Worm (Caenorhabditis elegans) whole organism, L4 larva: ENCODE measurements around the gene C43H6.12.

ENCODE experiments used
- F37D6.2 ChIP-seq: sonication (generic microtip); optimal IDR thresholded peaks from 2 replicates; lab custom pipeline; 2016; ENCODE audit warnings: mild to moderate bottlenecking, missing genetic modification characterization, missing compliant biosample characterization
- F44E2.7 ChIP-seq: fragments of 200-800 bp; sonication (Bioruptor generic); IDR thresholded peaks from 2 replicates; pipeline ENCODE4 v2.1.2; 2022; ENCODE audit warnings: missing genetic modification characterization, missing compliant biosample characterization
- F49E8.2 ChIP-seq: sonication (generic microtip); optimal IDR thresholded peaks from 2 replicates; lab custom pipeline; 2016; ENCODE audit warnings: missing compliant biosample characterization, mild to moderate bottlenecking, missing genetic modification characterization, borderline replicate concordance
- R02D3.7 ChIP-seq: fragments of 150-350 bp; sonication (generic microtip); optimal IDR thresholded peaks from 3 replicates; lab custom pipeline; 2014; ENCODE audit warnings: missing biosample characterization, missing genetic modification characterization
- Y105C5A.15 ChIP-seq: fragments of 200-800 bp; sonication (Bioruptor generic); IDR thresholded peaks from 2 replicates; pipeline ENCODE4 v1.3.6; 2022; ENCODE audit warnings: missing genetic modification characterization, missing compliant biosample characterization
- Y48G9A.11 ChIP-seq: fragments of 200-800 bp; sonication (Bioruptor generic); IDR thresholded peaks from 2 replicates; pipeline ENCODE4 v1.3.6; 2022; ENCODE audit warnings: missing genetic modification reagents, missing genetic modification characterization, missing compliant biosample characterization
- aha-1 ChIP-seq: fragments of 150-350 bp; peaks from one replicate; lab custom pipeline; 2014; ENCODE audit warnings: missing biosample characterization, missing genetic modification characterization
- aly-2 ChIP-seq: sonication (generic microtip); optimal IDR thresholded peaks from 2 replicates; lab custom pipeline; 2018; ENCODE audit warnings: missing biosample characterization, missing genetic modification characterization
- ama-1 ChIP-seq: fragments of 150-350 bp; optimal IDR thresholded peaks from 2 replicates; lab custom pipeline; 2014; ENCODE audit warnings: inconsistent platforms, mixed read lengths
- ceh-28 ChIP-seq: fragments of 150-350 bp; optimal IDR thresholded peaks from 2 replicates; lab custom pipeline; 2014; ENCODE audit warnings: missing biosample characterization, missing genetic modification reagents, missing genetic modification characterization
- ceh-82 ChIP-seq: sonication (generic microtip); optimal IDR thresholded peaks from 2 replicates; lab custom pipeline; 2017; ENCODE audit warnings: missing biosample characterization, missing genetic modification characterization
- cey-2 ChIP-seq: sonication (generic microtip); optimal IDR thresholded peaks from 3 replicates; lab custom pipeline; 2017; ENCODE audit warnings: missing genetic modification characterization, mild to moderate bottlenecking, missing compliant biosample characterization, antibody characterized with exemption, borderline replicate concordance; ENCODE audit not compliant: insufficient read depth
- ctbp-1 ChIP-seq: fragments of 200-800 bp; sonication (Bioruptor generic); IDR thresholded peaks from 2 replicates; pipeline ENCODE4 v1.3.6; 2022; ENCODE audit warnings: missing genetic modification reagents, missing genetic modification characterization, missing compliant biosample characterization
- daf-16 ChIP-seq, 3 experiments: sonication (generic microtip); optimal IDR thresholded peaks; 2 replicates each; lab custom pipeline; 2016 to 2017; ENCODE audit warnings: missing genetic modification characterization in 3 of 3, missing genetic modification reagents in 3 of 3, mild to moderate bottlenecking in 2 of 3, missing compliant biosample characterization in 2 of 3, missing biosample characterization in 1 of 3, moderate library complexity in 1 of 3
- dmd-6 ChIP-seq: fragments of 200-800 bp; sonication (Bioruptor generic); IDR thresholded peaks from 2 replicates; pipeline ENCODE4 v1.3.6; 2022; ENCODE audit warnings: missing genetic modification reagents, missing genetic modification characterization, missing compliant biosample characterization
- dmd-9 ChIP-seq: fragments of 200-800 bp; sonication (Bioruptor generic); IDR thresholded peaks from 2 replicates; pipeline ENCODE4 v1.3.6; 2022; ENCODE audit warnings: missing genetic modification reagents, missing genetic modification characterization, missing compliant biosample characterization
- dpl-1 ChIP-seq: fragments of 150-350 bp; optimal IDR thresholded peaks from 2 replicates; lab custom pipeline; 2014; ENCODE audit warnings: missing biosample characterization, missing genetic modification reagents, missing genetic modification characterization
- duxl-1 ChIP-seq: sonication (generic microtip); optimal IDR thresholded peaks from 2 replicates; lab custom pipeline; 2016; ENCODE audit warnings: mild to moderate bottlenecking, missing genetic modification characterization, moderate library complexity, missing compliant biosample characterization; ENCODE audit not compliant: poor library complexity
- dve-1 ChIP-seq: sonication (generic microtip); optimal IDR thresholded peaks from 2 replicates; lab custom pipeline; 2017; ENCODE audit warnings: antibody characterized with exemption, mild to moderate bottlenecking, missing genetic modification characterization, missing compliant biosample characterization; ENCODE audit not compliant: insufficient read depth
- fos-1 ChIP-seq: fragments of 150-350 bp; optimal IDR thresholded peaks from 2 replicates; lab custom pipeline; 2014; ENCODE audit warnings: missing biosample characterization, missing genetic modification characterization
- hlh-30 ChIP-seq: sonication (generic microtip); optimal IDR thresholded peaks from 2 replicates; lab custom pipeline; 2017; ENCODE audit warnings: antibody characterized with exemption, mild to moderate bottlenecking, missing genetic modification characterization, missing compliant biosample characterization; ENCODE audit not compliant: insufficient read depth
- hmg-1.1 ChIP-seq: fragments of 200-800 bp; sonication (Bioruptor generic); IDR thresholded peaks from 2 replicates; pipeline ENCODE4 v1.3.6; 2022; ENCODE audit warnings: missing genetic modification reagents, missing genetic modification characterization, missing compliant biosample characterization
- lin-13 ChIP-seq: fragments of 150-350 bp; optimal IDR thresholded peaks from 2 replicates; lab custom pipeline; 2014; ENCODE audit warnings: missing biosample characterization, missing genetic modification reagents, missing genetic modification characterization
- lin-38 ChIP-seq: fragments of 200-800 bp; sonication (Bioruptor generic); IDR thresholded peaks from 2 replicates; pipeline ENCODE4 v1.3.6; 2022; ENCODE audit warnings: missing genetic modification reagents, missing genetic modification characterization, missing compliant biosample characterization
- lir-3 ChIP-seq: sonication (generic microtip); optimal IDR thresholded peaks from 2 replicates; lab custom pipeline; 2016; ENCODE audit warnings: mild to moderate bottlenecking, missing genetic modification characterization, missing compliant biosample characterization
- lsy-2 ChIP-seq, 2 experiments: fragments of 150-350 bp in 1 of 2; sonication (generic microtip) in 1 of 2; optimal IDR thresholded peaks; 2 replicates each; lab custom pipeline; 2014 to 2017; ENCODE audit warnings: missing biosample characterization in 2 of 2, missing genetic modification characterization in 2 of 2
- madf-5 ChIP-seq, 2 experiments: fragments of 200-800 bp; sonication (Bioruptor generic); IDR thresholded peaks; 2 replicates each; pipeline ENCODE4 v1.3.6; 2022; ENCODE audit warnings: missing compliant biosample characterization in 2 of 2, missing genetic modification characterization in 2 of 2
- mep-1 ChIP-seq: fragments of 150-350 bp; sonication (generic microtip); optimal IDR thresholded peaks from 3 replicates; lab custom pipeline; 2014; ENCODE audit warnings: missing biosample characterization, missing genetic modification characterization
- mxl-3 ChIP-seq: fragments of 200-800 bp; sonication (Bioruptor generic); optimal IDR thresholded peaks from 2 replicates; lab custom pipeline; 2018; ENCODE audit warnings: mild to moderate bottlenecking, missing genetic modification characterization, missing compliant biosample characterization
- nhr-11 ChIP-seq: fragments of 150-350 bp; optimal IDR thresholded peaks from 2 replicates; lab custom pipeline; 2014; ENCODE audit warnings: missing biosample characterization, missing genetic modification characterization
- nhr-111 ChIP-seq: fragments of 200-800 bp; sonication (Bioruptor generic); optimal IDR thresholded peaks from 2 replicates; lab custom pipeline; 2018; ENCODE audit warnings: mild to moderate bottlenecking, missing genetic modification characterization, missing compliant biosample characterization
- nhr-41 ChIP-seq: fragments of 200-800 bp; sonication (Bioruptor generic); IDR thresholded peaks from 2 replicates; pipeline ENCODE4 v1.3.6; 2022; ENCODE audit warnings: missing genetic modification reagents, missing genetic modification characterization, missing compliant biosample characterization
- nhr-6 ChIP-seq: fragments of 150-350 bp; optimal IDR thresholded peaks from 2 replicates; lab custom pipeline; 2014; ENCODE audit warnings: missing biosample characterization, missing genetic modification characterization
- nhr-76 ChIP-seq: fragments of 150-350 bp; optimal IDR thresholded peaks from 2 replicates; lab custom pipeline; 2014; ENCODE audit warnings: missing biosample characterization, missing genetic modification characterization
- nhr-77 ChIP-seq: fragments of 150-350 bp; optimal IDR thresholded peaks from 2 replicates; lab custom pipeline; 2014; ENCODE audit warnings: missing biosample characterization, missing genetic modification characterization
- pqm-1 ChIP-seq: sonication (generic microtip); optimal IDR thresholded peaks from 2 replicates; lab custom pipeline; 2017; ENCODE audit warnings: missing biosample characterization, missing genetic modification characterization
- saeg-2 ChIP-seq: fragments of 200-800 bp; sonication (Bioruptor generic); IDR thresholded peaks from 2 replicates; pipeline ENCODE4 v1.3.6; 2022; ENCODE audit warnings: missing genetic modification reagents, missing genetic modification characterization, missing compliant biosample characterization
- set-16 ChIP-seq: fragments of 200-800 bp; sonication (Bioruptor generic); IDR thresholded peaks from 2 replicates; pipeline ENCODE4 v1.3.6; 2022; ENCODE audit warnings: missing genetic modification reagents, missing genetic modification characterization, missing compliant biosample characterization
- snpc-1.2 ChIP-seq: fragments of 200-800 bp; sonication (Bioruptor generic); IDR thresholded peaks from 2 replicates; pipeline ENCODE4 v1.3.6; 2022; ENCODE audit warnings: missing genetic modification reagents, missing genetic modification characterization, missing compliant biosample characterization
- spr-1 ChIP-seq: sonication (generic microtip); optimal IDR thresholded peaks from 2 replicates; lab custom pipeline; 2016; ENCODE audit warnings: mild to moderate bottlenecking, missing genetic modification characterization, missing compliant biosample characterization
- unc-62 ChIP-seq, 3 experiments: fragments of 150-350 bp in 1 of 3; sonication (generic microtip); optimal IDR thresholded peaks in 2 of 3; peaks in 1 of 3; 1 replicate in 1 of 3; 2 replicates in 2 of 3; lab custom pipeline; 2014 to 2017; ENCODE audit warnings: missing biosample characterization in 3 of 3, missing genetic modification characterization in 3 of 3, missing genetic modification reagents in 3 of 3, missing genotype in 1 of 3
- vab-7 ChIP-seq: fragments of 200-800 bp; sonication (Bioruptor generic); IDR thresholded peaks from 2 replicates; pipeline ENCODE4 v1.3.6; 2022; ENCODE audit warnings: missing genetic modification reagents, missing genetic modification characterization, missing compliant biosample characterization
- zag-1 ChIP-seq: fragments of 150-350 bp; optimal IDR thresholded peaks from 2 replicates; lab custom pipeline; 2014; ENCODE audit warnings: missing biosample characterization, missing genetic modification characterization

Gene C43H6.12

ce11 chrX:2409243-2409741 lies at the start of gene C43H6.12, which contains the start of gene trpp-12:
Gene C43H6.12 (plus strand): TSS chrX:2409607.
Gene trpp-12 (plus strand): TSS chrX:2409691.
- no peak for TF ChIP-seq hmg-1.1
- peak; percentile 27 for TF ChIP-seq dve-1 (tag; lab: Kevin White, UChicago)
- no peak for TF ChIP-seq vab-7 (GFP tag; lab: Robert Waterston, UW)
- TF ChIP-seq dmd-6 (GFP tag; lab: Robert Waterston, UW), result peak; percentile 79
- TF ChIP-seq daf-16 (GFP tag; optimal IDR thresholded peaks at IDR 0.05; lab: Kevin White, UChicago), result no peak
- peak; percentile 6 for TF ChIP-seq daf-16 (tag; optimal IDR thresholded peaks at IDR 0.05; lab: Kevin White, UChicago)

ce11 chrX:2359797-2360196 lies 49.6 kb upstream of the C43H6.12 start, which contains the start of gene lgc-40:
Gene lgc-40 (plus strand): TSS chrX:2360097.
- TF ChIP-seq cey-2 (tag; lab: Kevin White, UChicago) (no peak), mep-1 (tag; lab: Kevin White, UChicago) (no peak), vab-7 (GFP tag; lab: Robert Waterston, UW) (no peak), F49E8.2 (no peak), aha-1 (tag; lab: Kevin White, UChicago) (no peak), unc-62 (GFP tag; optimal IDR thresholded peaks at IDR 0.05 in 1 of 2; lab: Kevin White, UChicago) (peak in 1 of 2 experiments; percentile 9), unc-62 (tag; optimal IDR thresholded peaks at IDR 0.05; lab: Kevin White, UChicago) (no peak), nhr-77 (no peak)

ce11 chrX:2362872-2363271 lies 46.5 kb upstream of the C43H6.12 start:
- no peak for TF ChIP-seq dmd-9 (GFP tag; lab: Robert Waterston, UW)
- 0 out of 2 replicates have a peak, but pooled peaks have one; percentile 42 for TF ChIP-seq Y105C5A.15 (GFP tag; lab: Robert Waterston, UW)
- peak; percentile 23; the same call in 1 of the 2 replicates for TF ChIP-seq Y48G9A.11
- peak; percentile 68 for TF ChIP-seq snpc-1.2 (GFP tag; lab: Robert Waterston, UW)

ce11 chrX:2364703-2365299 lies 44.6 kb upstream of the C43H6.12 start:
- TF ChIP-seq R02D3.7 (tag; lab: Kevin White, UChicago) (no peak), nhr-76 (tag; lab: Kevin White, UChicago) (peak; percentile 67), lsy-2 (tag; optimal IDR thresholded peaks at IDR 0.05; lab: Kevin White, UChicago) (peak; percentile 87 to 95), mep-1 (tag; lab: Kevin White, UChicago) (peak; percentile 99), nhr-111 (no peak), mxl-3 (GFP tag; lab: Kevin White, UChicago) (peak; percentile 30), pqm-1 (tag; lab: Kevin White, UChicago) (no peak), ceh-28 (tag; lab: Kevin White, UChicago) (peak; percentile 62), F37D6.2 (tag; lab: Kevin White, UChicago) (peak; percentile 94), saeg-2 (peak; percentile 73; the same call in 1 of the 2 replicates), lir-3 (tag; lab: Kevin White, UChicago) (peak; percentile 67), ama-1 (lab: Kevin White, UChicago) (no peak), ctbp-1 (GFP tag; lab: Robert Waterston, UW) (peak; percentile 77), unc-62 (GFP tag; optimal IDR thresholded peaks at IDR 0.05 in 1 of 2; lab: Kevin White, UChicago) (peak in 1 of 2 experiments; percentile 81), unc-62 (tag; optimal IDR thresholded peaks at IDR 0.05; lab: Kevin White, UChicago) (no peak), dpl-1 (peak; percentile 59), nhr-11 (tag; lab: Kevin White, UChicago) (peak; percentile 70), nhr-41 (GFP tag; lab: Robert Waterston, UW) (no peak), lin-13 (GFP tag; lab: Kevin White, UChicago) (peak; percentile 63), ceh-82 (tag; lab: Kevin White, UChicago) (peak; percentile 52), duxl-1 (tag; lab: Kevin White, UChicago) (peak; percentile 98), madf-5 (GFP tag; IDR thresholded peaks at IDR 0.05; lab: Robert Waterston, UW) (no peak), F44E2.7 (GFP tag; lab: Robert Waterston, UW) (no peak), set-16 (GFP tag; lab: Robert Waterston, UW) (no peak), aly-2 (tag; lab: Kevin White, UChicago) (no peak), zag-1 (tag; lab: Kevin White, UChicago) (peak; percentile 74), nhr-6 (tag; lab: Kevin White, UChicago) (peak; percentile 85), spr-1 (tag; lab: Kevin White, UChicago) (peak; percentile 95), lin-38 (GFP tag; lab: Robert Waterston, UW) (peak; percentile 74), hlh-30 (tag; lab: Kevin White, UChicago) (peak; percentile 91), fos-1 (peak; percentile 63)
